Worm (Caenorhabditis elegans): Measurements from ENCODE around the gene srxa-11.

srxa-11 gene

DNA sequence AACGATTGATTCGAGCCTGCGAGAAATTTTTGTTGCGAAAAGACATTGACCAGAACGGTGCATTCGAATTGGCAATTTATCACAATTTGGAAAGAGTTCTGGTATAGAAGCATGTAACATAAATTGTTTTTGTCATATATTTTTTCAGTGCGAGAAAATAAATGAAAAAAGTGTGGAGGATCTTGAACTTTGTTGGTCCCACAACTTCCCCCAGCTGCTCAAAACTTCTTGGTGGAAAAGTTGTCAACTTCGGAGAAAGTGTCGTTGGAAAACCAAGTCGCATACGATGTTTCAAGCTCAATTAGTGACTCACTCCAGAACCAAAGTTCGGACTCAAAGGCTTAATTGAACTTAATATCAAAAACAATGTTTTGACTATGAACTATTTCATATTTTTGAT is 8.0 kb downstream of the srxa-11 start:
- TF ChIP-seq W03F9.2 (tag; optimal IDR thresholded peaks at IDR 0.05) (no peak), him-1 (tag; optimal IDR thresholded peaks at IDR 0.05) (no peak), dao-5 (tag; optimal IDR thresholded peaks at IDR 0.05) (no peak)

DNA sequence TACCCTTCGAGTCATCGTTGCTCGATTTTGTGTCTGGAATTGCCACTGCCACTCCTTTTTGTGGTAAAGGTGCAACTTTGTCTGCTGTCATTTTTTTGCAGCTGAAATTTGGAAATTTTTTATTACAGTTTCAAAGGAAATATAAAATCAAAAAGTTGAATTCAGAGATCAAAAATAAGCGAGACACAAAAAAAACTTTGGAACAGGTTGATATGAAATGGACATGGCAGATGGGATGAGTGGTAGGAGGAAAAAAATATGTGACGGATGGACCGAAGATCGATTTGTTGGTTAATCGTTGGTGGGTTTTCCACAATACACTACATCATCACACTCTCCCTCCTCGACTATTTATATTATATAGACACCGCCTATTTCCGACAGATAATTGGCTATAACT is 10.6 kb downstream of the srxa-11 start, which contains the start of gene R10D12.1:
R10D12.1 (minus strand) TSS at position 101 of the 400 bp plus-strand sequence.
- no peak for TF ChIP-seq dao-5 (tag; optimal IDR thresholded peaks at IDR 0.05)
- no peak for TF ChIP-seq him-1 (tag; optimal IDR thresholded peaks at IDR 0.05)
- TF ChIP-seq W03F9.2 (tag; optimal IDR thresholded peaks at IDR 0.05): no peak

ce11 chrV:13935423-13935822 is 11.5 kb downstream of the srxa-11 start:
- TF ChIP-seq W03F9.2 (tag; optimal IDR thresholded peaks at IDR 0.05): no peak
- TF ChIP-seq him-1 (tag; optimal IDR thresholded peaks at IDR 0.05): no peak
- TF ChIP-seq dao-5 (tag; optimal IDR thresholded peaks at IDR 0.05): no peak

DNA sequence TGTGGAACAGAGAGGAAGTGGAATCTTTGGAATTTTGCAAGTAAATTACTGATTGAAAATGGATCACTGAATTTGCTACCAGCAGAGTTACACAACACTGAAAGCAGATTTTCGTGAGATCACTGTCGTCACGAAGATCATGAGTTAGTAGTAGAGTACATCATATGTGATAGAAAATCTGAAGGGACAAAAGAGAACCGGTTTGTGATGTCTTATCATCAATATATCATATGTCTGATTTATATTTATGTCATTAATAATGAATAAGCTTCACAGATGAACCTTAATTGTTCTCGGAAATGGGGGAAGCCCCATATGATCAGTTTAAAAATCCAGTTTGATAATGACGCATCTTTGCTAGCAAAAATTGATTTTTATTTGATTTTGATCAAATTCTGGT is 12.1 kb downstream of the srxa-11 start:
- TF ChIP-seq W03F9.2 (tag; optimal IDR thresholded peaks at IDR 0.05): no peak
- no peak for TF ChIP-seq him-1 (tag; optimal IDR thresholded peaks at IDR 0.05)
- TF ChIP-seq dao-5 (tag; optimal IDR thresholded peaks at IDR 0.05): no peak

- TF ChIP-seq W03F9.2 (tag; optimal IDR thresholded peaks at IDR 0.05) (no peak), dao-5 (tag; optimal IDR thresholded peaks at IDR 0.05) (no peak), him-1 (tag; optimal IDR thresholded peaks at IDR 0.05) (no peak)
Measured at ce11 chrV:13936850-13937249, 12.9 kb downstream of the srxa-11 start, which contains the start of gene srw-145. Gene srw-145 (plus strand): TSS chrV:13937150.

- TF ChIP-seq him-1 (tag; optimal IDR thresholded peaks at IDR 0.05) (no peak), dao-5 (tag; optimal IDR thresholded peaks at IDR 0.05) (no peak), W03F9.2 (tag; optimal IDR thresholded peaks at IDR 0.05) (no peak)
Measured at ce11 chrV:13942082-13942481, 18.1 kb downstream of the srxa-11 start, which contains the start of gene dpr-1. Gene dpr-1 (minus strand): TSS chrV:13942182.

- no peak for TF ChIP-seq W03F9.2 (tag; optimal IDR thresholded peaks at IDR 0.05)
- no peak for TF ChIP-seq him-1 (tag; optimal IDR thresholded peaks at IDR 0.05)
- no peak for TF ChIP-seq dao-5 (tag; optimal IDR thresholded peaks at IDR 0.05)
Measured at ce11 chrV:13946385-13947019, 22.6 kb downstream of the srxa-11 start, which contains the start of the genes srx-10 and clec-226. Gene srx-10 (minus strand): TSS chrV:13946485. Gene clec-226 (plus strand): TSS chrV:13946969.

DNA sequence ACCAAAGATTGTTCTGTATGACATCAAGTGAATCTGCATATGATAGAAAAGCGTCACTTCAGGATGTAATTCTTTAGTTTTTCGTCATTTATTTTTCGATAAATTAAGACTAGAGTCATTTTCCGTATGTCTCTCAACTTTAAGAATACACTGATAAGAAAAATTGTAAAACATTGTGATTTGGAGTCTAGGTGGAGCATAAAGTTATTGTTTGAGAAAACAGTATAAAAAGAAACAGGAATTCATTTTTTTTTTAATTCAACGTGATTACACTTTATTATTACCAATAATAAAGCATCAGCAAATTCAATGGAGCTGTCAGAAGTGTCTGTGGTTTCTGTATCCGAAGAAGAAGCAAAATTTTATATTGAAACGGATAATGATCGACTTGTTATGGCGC is 25.1 kb downstream of the srxa-11 start, which contains the start of gene R10D12.6:
R10D12.6 (plus strand) TSS at position 301 of the 400 bp plus-strand sequence.
- TF ChIP-seq W03F9.2 (tag; optimal IDR thresholded peaks at IDR 0.05) (no peak), him-1 (tag; optimal IDR thresholded peaks at IDR 0.05) (no peak), dao-5 (tag; optimal IDR thresholded peaks at IDR 0.05) (no peak)

- TF ChIP-seq dao-5 (tag; optimal IDR thresholded peaks at IDR 0.05) (no peak), W03F9.2 (tag; optimal IDR thresholded peaks at IDR 0.05) (no peak), him-1 (tag; optimal IDR thresholded peaks at IDR 0.05) (no peak)
Measured at ce11 chrV:13949752-13950151, 25.8 kb downstream of the srxa-11 start, which contains the start of gene R10D12.7. Gene R10D12.7 (plus strand): TSS chrV:13950052.

- no peak for TF ChIP-seq W03F9.2 (tag; optimal IDR thresholded peaks at IDR 0.05)
- no peak for TF ChIP-seq dao-5 (tag; optimal IDR thresholded peaks at IDR 0.05)
- no peak for TF ChIP-seq him-1 (tag; optimal IDR thresholded peaks at IDR 0.05)
Measured at ce11 chrV:13953191-13953590, 29.2 kb downstream of the srxa-11 start, which contains the start of gene R10D12.8. Gene R10D12.8 (minus strand): TSS chrV:13953291.

ce11 chrV:13954056-13954455 is 30.1 kb downstream of the srxa-11 start, which contains the start of gene swt-6:
Gene swt-6 (plus strand): TSS chrV:13954356.
- TF ChIP-seq W03F9.2 (tag; optimal IDR thresholded peaks at IDR 0.05) (no peak), him-1 (tag; optimal IDR thresholded peaks at IDR 0.05) (no peak)

DNA sequence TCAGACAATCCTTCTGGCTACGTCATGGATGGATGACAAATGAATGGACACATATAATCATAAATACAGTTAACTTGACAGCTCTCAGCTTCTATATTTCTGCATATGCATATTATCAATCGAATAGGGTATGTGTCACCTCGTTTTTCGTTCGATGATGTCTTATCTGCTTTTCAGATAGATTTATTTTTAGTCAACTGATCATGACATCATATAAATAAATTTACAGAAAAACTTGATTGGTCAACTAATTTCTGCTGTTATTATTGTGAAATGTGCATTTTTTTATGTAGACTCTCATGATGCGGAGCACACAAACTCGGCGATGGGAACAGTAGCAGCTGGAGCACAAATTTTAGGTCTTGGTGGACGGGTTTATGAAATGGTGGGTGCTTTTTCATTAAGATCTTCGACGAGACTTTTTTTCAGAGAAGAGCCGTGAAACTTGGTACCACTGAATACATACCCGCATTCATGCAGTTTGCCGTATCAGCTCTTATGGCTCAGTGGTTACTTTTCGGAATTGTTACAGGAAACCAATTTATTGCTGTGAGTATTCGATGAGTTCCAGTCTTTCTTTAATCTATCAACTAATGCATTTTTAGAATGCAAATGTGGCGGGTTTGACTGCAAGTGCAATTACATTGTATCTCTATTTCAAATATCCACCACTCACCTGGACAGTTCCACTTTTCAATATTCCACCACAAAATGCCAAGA is 31.6 kb downstream of the srxa-11 start:
- TF ChIP-seq W03F9.2 (tag; optimal IDR thresholded peaks at IDR 0.05): no peak
- no peak for TF ChIP-seq him-1 (tag; optimal IDR thresholded peaks at IDR 0.05)
- TF ChIP-seq dao-5 (tag; optimal IDR thresholded peaks at IDR 0.05): no peak

ce11 chrV:13957691-13958090 is 33.7 kb downstream of the srxa-11 start:
- TF ChIP-seq him-1 (tag; optimal IDR thresholded peaks at IDR 0.05) (no peak), dao-5 (tag; optimal IDR thresholded peaks at IDR 0.05) (no peak), W03F9.2 (tag; optimal IDR thresholded peaks at IDR 0.05) (no peak)

DNA sequence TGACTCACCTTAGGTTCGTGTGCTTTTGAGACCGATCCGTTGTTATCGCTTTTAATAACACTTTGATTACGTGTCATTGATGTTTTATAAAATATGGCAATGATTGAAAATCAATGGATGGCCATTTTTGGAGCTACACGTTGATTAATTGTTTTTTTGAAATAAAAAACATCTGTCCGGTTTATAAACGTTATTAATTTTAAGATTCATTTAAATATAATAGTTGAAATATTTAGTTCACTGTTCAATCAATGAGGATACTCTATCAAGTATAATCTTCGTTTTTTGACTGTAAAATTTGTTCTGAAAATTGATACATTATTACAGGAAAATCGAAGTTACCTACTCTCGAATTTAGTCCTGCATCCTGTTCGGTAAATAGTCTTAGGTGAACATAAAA is 34.3 kb downstream of the srxa-11 start, which contains the start of gene R10D12.10:
R10D12.10 (minus strand) TSS at position 101 of the 400 bp plus-strand sequence.
- TF ChIP-seq dao-5 (tag; optimal IDR thresholded peaks at IDR 0.05) (no peak), W03F9.2 (tag; optimal IDR thresholded peaks at IDR 0.05) (no peak), him-1 (tag; optimal IDR thresholded peaks at IDR 0.05) (no peak)

Data from whole organism, L4/young adult.